Worm (Caenorhabditis elegans) whole organism, L1 larva: ENCODE measurements around the gene C44B9.2.

ENCODE experiments used
- F16B12.6 ChIP-seq: fragments of 150-350 bp; optimal IDR thresholded peaks from 2 replicates; lab custom pipeline; 2014; ENCODE audit warnings: missing biosample characterization, missing genetic modification characterization
- blmp-1 ChIP-seq: fragments of 150-350 bp; optimal IDR thresholded peaks from 2 replicates; lab custom pipeline; 2014; ENCODE audit warnings: missing biosample characterization, missing genetic modification characterization
- ceh-82 ChIP-seq, 3 experiments: fragments of 150-350 bp in 1 of 3; sonication (generic microtip) in 2 of 3; optimal IDR thresholded peaks; 2 replicates each; lab custom pipeline; 2014 to 2017; ENCODE audit warnings: missing biosample characterization in 3 of 3, missing genetic modification characterization in 3 of 3
- elt-2 ChIP-seq: sonication (generic microtip); optimal IDR thresholded peaks from 2 replicates; lab custom pipeline; 2016; ENCODE audit warnings: missing genetic modification characterization, mild to moderate bottlenecking, inconsistent platforms, missing compliant biosample characterization, missing genetic modification reagents
- elt-3 ChIP-seq, 6 experiments: fragments of 150-350 bp in 1 of 6; sonication (generic microtip); optimal IDR thresholded peaks; 2 replicates each; lab custom pipeline; 2017 to 2018; ENCODE audit warnings: missing biosample characterization in 6 of 6, missing genetic modification characterization in 6 of 6, inconsistent platforms in 1 of 6
- lsy-2 ChIP-seq, 2 experiments: fragments of 150-350 bp; optimal IDR thresholded peaks; 2 replicates each; lab custom pipeline; 2014; ENCODE audit warnings: missing biosample characterization in 2 of 2, missing genetic modification characterization in 2 of 2
- mdl-1 ChIP-seq, 2 experiments: fragments of 150-350 bp; optimal IDR thresholded peaks; 2 replicates each; lab custom pipeline; 2014 to 2017; ENCODE audit warnings: missing biosample characterization in 2 of 2, missing genetic modification characterization in 2 of 2, inconsistent platforms in 1 of 2
- nhr-11 ChIP-seq: fragments of 150-350 bp; optimal IDR thresholded peaks from 2 replicates; lab custom pipeline; 2014; ENCODE audit warnings: missing biosample characterization, missing genetic modification characterization
- nhr-20 ChIP-seq: sonication (generic microtip); optimal IDR thresholded peaks from 2 replicates; lab custom pipeline; 2016; ENCODE audit warnings: mild to moderate bottlenecking, missing genetic modification characterization, missing compliant biosample characterization
- nhr-28 ChIP-seq: fragments of 150-350 bp; optimal IDR thresholded peaks from 2 replicates; lab custom pipeline; 2014; ENCODE audit warnings: missing biosample characterization, missing genetic modification characterization
- nhr-77 ChIP-seq: fragments of 150-350 bp; optimal IDR thresholded peaks from 2 replicates; lab custom pipeline; 2014; ENCODE audit warnings: missing biosample characterization, missing genetic modification characterization
- swsn-7 ChIP-seq: sonication (generic microtip); optimal IDR thresholded peaks from 2 replicates; lab custom pipeline; 2016; ENCODE audit warnings: missing genetic modification characterization, missing compliant biosample characterization
- unc-86 ChIP-seq: sonication (generic microtip); optimal IDR thresholded peaks from 2 replicates; lab custom pipeline; 2016; ENCODE audit warnings: missing genetic modification characterization, missing compliant biosample characterization

DNA sequence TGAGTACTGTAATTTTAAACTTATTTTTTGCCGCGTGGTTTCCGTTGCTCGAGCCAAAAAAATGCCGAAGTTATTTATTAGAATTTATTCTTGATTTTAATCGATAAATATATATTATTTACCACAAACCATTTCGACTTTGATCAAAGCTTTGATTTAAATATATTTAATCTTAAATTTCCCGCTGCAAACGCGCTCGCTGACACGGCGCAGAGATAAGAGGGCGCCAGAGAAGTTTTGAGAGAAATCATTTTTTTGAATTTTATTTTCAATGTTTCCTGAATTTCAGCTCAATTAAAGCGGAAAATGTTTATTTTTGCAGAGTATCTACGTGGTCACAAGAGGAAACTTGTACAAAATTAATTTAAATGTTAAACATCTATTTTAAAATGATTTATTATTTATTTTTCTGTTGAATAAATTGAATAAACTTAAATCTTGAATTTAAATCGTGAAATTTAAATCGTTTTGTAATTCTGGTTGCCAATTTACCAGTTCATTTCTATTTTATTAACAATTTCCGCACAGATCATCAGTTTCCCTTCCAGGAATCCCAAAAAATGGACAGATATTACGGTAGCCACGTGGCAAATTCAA lies 20.7 kb downstream of the C44B9.2 start, which contains the start of gene com-1:
- TF ChIP-seq unc-86 (tag; lab: Kevin White, UChicago) (no peak), nhr-20 (tag; lab: Kevin White, UChicago) (peak; percentile 29), ceh-82 (tag; optimal IDR thresholded peaks at IDR 0.05; lab: Kevin White, UChicago) (peak in 2 of 3 experiments; percentile 56 to 59), nhr-11 (no peak), elt-2 (tag; lab: Kevin White, UChicago) (no peak), lsy-2 (tag; optimal IDR thresholded peaks at IDR 0.05; lab: Kevin White, UChicago) (peak; percentile 51 to 73), F16B12.6 (no peak), swsn-7 (tag; lab: Kevin White, UChicago) (peak; percentile 29), mdl-1 (tag; optimal IDR thresholded peaks at IDR 0.05; lab: Kevin White, UChicago) (no peak), blmp-1 (tag; lab: Kevin White, UChicago) (peak; percentile 58), elt-3 (tag; optimal IDR thresholded peaks at IDR 0.05; lab: Kevin White, UChicago) (no peak), nhr-77 (tag; lab: Kevin White, UChicago) (no peak), nhr-28 (tag; lab: Kevin White, UChicago) (no peak)
